Fruit fly (Drosophila melanogaster) whole organism, embryonic: ENCODE data around the gene Sulf1.

ENCODE experiments used
- CG10654 ChIP-seq: fragments of 200-800 bp; sonication (Bioruptor generic); optimal IDR thresholded peaks from 2 replicates; lab custom pipeline; 2016; ENCODE audit warnings: missing biosample characterization, missing genetic modification characterization
- CG11560 ChIP-seq: fragments of 200-800 bp; sonication (Bioruptor generic); IDR thresholded peaks from 3 replicates; pipeline ENCODE4 v1.3.6; 2022; ENCODE audit warnings: missing biosample characterization, missing genetic modification characterization
- CG12299 ChIP-seq: fragments of 200-800 bp; sonication (Bioruptor generic); optimal IDR thresholded peaks from 2 replicates; lab custom pipeline; 2018; ENCODE audit warnings: missing biosample characterization, mild to moderate bottlenecking, missing genetic modification characterization
- CG14710 ChIP-seq: fragments of 200-800 bp; sonication (Bioruptor generic); optimal IDR thresholded peaks from 3 replicates; lab custom pipeline; 2019; ENCODE audit warnings: missing biosample characterization, mild to moderate bottlenecking, missing genetic modification characterization, moderate library complexity
- CG1792 ChIP-seq: fragments of 200-800 bp; sonication (Bioruptor generic); optimal IDR thresholded peaks from 2 replicates; lab custom pipeline; 2016; ENCODE audit warnings: missing biosample characterization, missing genetic modification characterization
- CG18764 ChIP-seq: fragments of 200-800 bp; sonication (Bioruptor generic); optimal IDR thresholded peaks from 3 replicates; lab custom pipeline; 2016; ENCODE audit warnings: missing biosample characterization, missing genetic modification characterization
- CG2199 ChIP-seq: fragments of 200-800 bp; sonication (Bioruptor generic); IDR thresholded peaks from 3 replicates; pipeline ENCODE4 v1.3.6; 2022; ENCODE audit warnings: missing biosample characterization, missing genetic modification characterization
- CG3407 ChIP-seq: fragments of 200-800 bp; sonication (Bioruptor generic); optimal IDR thresholded peaks from 2 replicates; lab custom pipeline; 2018; ENCODE audit warnings: missing biosample characterization, mild to moderate bottlenecking, missing genetic modification characterization
- CG34422 ChIP-seq: fragments of 200-800 bp; sonication (Bioruptor generic); IDR thresholded peaks from 3 replicates; pipeline ENCODE4 v1.3.6; 2022; ENCODE audit warnings: missing biosample characterization, missing genetic modification characterization
- CG6175 ChIP-seq: fragments of 200-800 bp; sonication (Bioruptor generic); IDR thresholded peaks from 3 replicates; pipeline ENCODE4 v1.3.6; 2022; ENCODE audit warnings: missing biosample characterization, missing genetic modification characterization
- CG6765 ChIP-seq: fragments of 200-800 bp; sonication (Bioruptor generic); optimal IDR thresholded peaks from 3 replicates; lab custom pipeline; 2017; ENCODE audit warnings: missing biosample characterization, mild to moderate bottlenecking, missing genetic modification characterization
- CG6813 ChIP-seq: fragments of 200-800 bp; sonication (Bioruptor generic); optimal IDR thresholded peaks from 2 replicates; lab custom pipeline; 2017; ENCODE audit warnings: missing biosample characterization, missing genetic modification characterization, mild to moderate bottlenecking, moderate library complexity, missing genetic modification reagents
- CG8281 ChIP-seq: fragments of 200-800 bp; sonication (Bioruptor generic); optimal IDR thresholded peaks from 2 replicates; lab custom pipeline; 2018; ENCODE audit warnings: missing biosample characterization, mild to moderate bottlenecking, missing genetic modification characterization, moderate library complexity
- CG8924 ChIP-seq: fragments of 200-800 bp; optimal IDR thresholded peaks from 3 replicates; lab custom pipeline; 2019; ENCODE audit warnings: missing biosample characterization, mild to moderate bottlenecking, missing genetic modification characterization, moderate library complexity
- CTCF ChIP-seq: fragments of 200-800 bp; sonication (Bioruptor generic); optimal IDR thresholded peaks from 2 replicates; lab custom pipeline; 2017; ENCODE audit warnings: missing biosample characterization, mild to moderate bottlenecking, missing genetic modification characterization, moderate library complexity
- Dref ChIP-seq: fragments of 200-800 bp; sonication (Bioruptor generic); IDR thresholded peaks from 2 replicates; pipeline ENCODE4 v1.3.6; 2022; ENCODE audit warnings: missing biosample characterization, missing genetic modification characterization
- Eip74EF ChIP-seq, 2 experiments: fragments of 200-800 bp in 1 of 2; fragments of >200 bp in 1 of 2; sonication (Bioruptor generic) in 1 of 2; optimal IDR thresholded peaks; 2 replicates each; lab custom pipeline; 2017 to 2019; ENCODE audit warnings: missing biosample characterization in 2 of 2, missing genetic modification characterization in 2 of 2, mild to moderate bottlenecking in 1 of 2, moderate library complexity in 1 of 2
- GATAe ChIP-seq: fragments of 200-800 bp; sonication (Bioruptor generic); conservative IDR thresholded peaks from 2 replicates; pipeline ENCODE4 v1.3.6; 2022; ENCODE audit warnings: missing biosample characterization, missing genetic modification characterization
- Hmx ChIP-seq: fragments of 200-800 bp; sonication (Bioruptor generic); optimal IDR thresholded peaks from 2 replicates; lab custom pipeline; 2016; ENCODE audit warnings: missing biosample characterization, missing genetic modification characterization
- Hr3 ChIP-seq: fragments of 200-800 bp; sonication (Bioruptor generic); optimal IDR thresholded peaks from 3 replicates; lab custom pipeline; 2016; ENCODE audit warnings: missing biosample characterization, missing genetic modification characterization
- Kr ChIP-seq: fragments of 200-800 bp; sonication (Bioruptor generic); optimal IDR thresholded peaks from 2 replicates; lab custom pipeline; 2017; ENCODE audit warnings: missing biosample characterization, mild to moderate bottlenecking, missing genetic modification characterization
- Max ChIP-seq: fragments of 200-800 bp; sonication (Bioruptor generic); optimal IDR thresholded peaks from 2 replicates; lab custom pipeline; 2016; ENCODE audit warnings: missing biosample characterization, mild to moderate bottlenecking, missing genetic modification characterization
- Nf-YC ChIP-seq: fragments of 200-800 bp; optimal IDR thresholded peaks from 3 replicates; lab custom pipeline; 2019; ENCODE audit warnings: missing biosample characterization, mild to moderate bottlenecking, missing genetic modification characterization, moderate library complexity
- Rfx ChIP-seq: fragments of 200-800 bp; sonication (Bioruptor generic); IDR thresholded peaks from 2 replicates; pipeline ENCODE4 v1.3.6; 2022; ENCODE audit warnings: missing biosample characterization, missing genetic modification characterization
- Trl ChIP-seq, 3 experiments: fragments of >200 bp in 2 of 3; fragments of 200-800 bp in 1 of 3; sonication (Bioruptor generic) in 1 of 3; optimal IDR thresholded peaks; 2 replicates in 1 of 3; 3 replicates in 2 of 3; lab custom pipeline; 2016 to 2017; ENCODE audit warnings: missing biosample characterization in 1 of 3, missing genetic modification characterization in 1 of 3
- Xbp1 ChIP-seq: fragments of 200-800 bp; sonication (Bioruptor generic); optimal IDR thresholded peaks from 3 replicates; lab custom pipeline; 2016; ENCODE audit warnings: missing biosample characterization, mild to moderate bottlenecking, missing genetic modification characterization
- YL-1 ChIP-seq: fragments of 200-800 bp; sonication (Bioruptor generic); optimal IDR thresholded peaks from 3 replicates; lab custom pipeline; 2017; ENCODE audit warnings: missing biosample characterization, mild to moderate bottlenecking, missing genetic modification characterization
- ap ChIP-seq: fragments of 200-800 bp; sonication (Bioruptor generic); IDR thresholded peaks from 2 replicates; pipeline ENCODE4 v1.3.6; 2022; ENCODE audit warnings: missing biosample characterization, missing genetic modification characterization
- ase ChIP-seq: fragments of 200-800 bp; sonication (Bioruptor generic); IDR thresholded peaks from 3 replicates; pipeline ENCODE4 v1.3.6; 2022; ENCODE audit warnings: missing biosample characterization, missing genetic modification characterization
- bowl ChIP-seq: fragments of 200-800 bp; sonication (Bioruptor generic); IDR thresholded peaks from 2 replicates; pipeline ENCODE4 v1.3.6; 2022; ENCODE audit warnings: missing biosample characterization, missing genetic modification characterization
- chn ChIP-seq: fragments of 200-800 bp; sonication (Bioruptor generic); optimal IDR thresholded peaks from 2 replicates; lab custom pipeline; 2016; ENCODE audit warnings: missing biosample characterization, missing genetic modification characterization
- da ChIP-seq: fragments of 200-800 bp; sonication (Bioruptor generic); optimal IDR thresholded peaks from 2 replicates; lab custom pipeline; 2016; ENCODE audit warnings: missing biosample characterization, missing genetic modification characterization
- danr ChIP-seq: fragments of 200-800 bp; sonication (Bioruptor generic); IDR thresholded peaks from 2 replicates; pipeline ENCODE4 v1.3.6; 2022; ENCODE audit warnings: missing biosample characterization, missing genetic modification characterization
- dmrt11E ChIP-seq: fragments of 200-800 bp; sonication (Bioruptor generic); optimal IDR thresholded peaks from 3 replicates; lab custom pipeline; 2018; ENCODE audit warnings: missing biosample characterization, mild to moderate bottlenecking, missing genetic modification characterization, moderate library complexity
- dpn ChIP-seq, 2 experiments: fragments of 200-800 bp; sonication (Bioruptor generic); optimal IDR thresholded peaks; 3 replicates each; lab custom pipeline; 2016; ENCODE audit warnings: missing biosample characterization in 2 of 2, missing genetic modification characterization in 2 of 2
- dysf ChIP-seq: fragments of 200-800 bp; sonication (Bioruptor generic); IDR thresholded peaks from 3 replicates; pipeline ENCODE4 v1.3.6; 2022; ENCODE audit warnings: missing biosample characterization, missing genetic modification characterization
- emc ChIP-seq: fragments of 200-800 bp; sonication (Bioruptor generic); optimal IDR thresholded peaks from 2 replicates; lab custom pipeline; 2016; ENCODE audit warnings: missing biosample characterization, missing genetic modification characterization
- gro ChIP-seq: fragments of 200-800 bp; sonication (Bioruptor generic); optimal IDR thresholded peaks from 2 replicates; lab custom pipeline; 2016; ENCODE audit warnings: missing biosample characterization, missing genetic modification characterization
- hbn ChIP-seq: fragments of 200-800 bp; sonication (Bioruptor generic); IDR thresholded peaks from 2 replicates; pipeline ENCODE4 v1.3.6; 2022; ENCODE audit warnings: missing biosample characterization, missing genetic modification characterization; ENCODE audit not compliant: partially characterized antibody
- her ChIP-seq: fragments of 200-800 bp; sonication (Bioruptor generic); optimal IDR thresholded peaks from 2 replicates; lab custom pipeline; 2016; ENCODE audit warnings: missing biosample characterization, missing genetic modification characterization
- hth ChIP-seq: fragments of >200 bp; optimal IDR thresholded peaks from 2 replicates; lab custom pipeline; 2017; ENCODE audit warnings: inconsistent platforms
- nau ChIP-seq: fragments of 200-800 bp; sonication (Bioruptor generic); optimal IDR thresholded peaks from 3 replicates; lab custom pipeline; 2017; ENCODE audit warnings: missing biosample characterization, mild to moderate bottlenecking, missing genetic modification characterization, missing genetic modification reagents
- pita ChIP-seq: fragments of 200-800 bp; sonication (Bioruptor generic); optimal IDR thresholded peaks from 2 replicates; lab custom pipeline; 2017; ENCODE audit warnings: missing biosample characterization, mild to moderate bottlenecking, missing genetic modification characterization
- repo ChIP-seq: fragments of 200-800 bp; sonication (Bioruptor generic); optimal IDR thresholded peaks from 2 replicates; lab custom pipeline; 2016; ENCODE audit warnings: missing biosample characterization, missing genetic modification characterization
- schlank ChIP-seq: fragments of 200-800 bp; sonication (Bioruptor generic); optimal IDR thresholded peaks from 2 replicates; lab custom pipeline; 2018; ENCODE audit warnings: missing biosample characterization, mild to moderate bottlenecking, missing genetic modification characterization
- sisA ChIP-seq: fragments of 200-800 bp; sonication (Bioruptor generic); IDR thresholded peaks from 2 replicates; pipeline ENCODE4 v1.3.6; 2022; ENCODE audit warnings: missing biosample characterization, missing genetic modification characterization
- tgo ChIP-seq: fragments of 200-800 bp; sonication (Bioruptor generic); IDR thresholded peaks from 3 replicates; pipeline ENCODE4 v1.3.6; 2022; ENCODE audit warnings: missing biosample characterization, missing genetic modification characterization
- trem ChIP-seq: fragments of 200-800 bp; optimal IDR thresholded peaks from 3 replicates; lab custom pipeline; 2019; ENCODE audit warnings: missing biosample characterization, mild to moderate bottlenecking, missing genetic modification characterization, moderate library complexity
- tx ChIP-seq: fragments of 200-800 bp; sonication (Bioruptor generic); optimal IDR thresholded peaks from 2 replicates; lab custom pipeline; 2016; ENCODE audit warnings: missing biosample characterization, missing genetic modification characterization
- vnd ChIP-seq: fragments of 200-800 bp; sonication (Bioruptor generic); IDR thresholded peaks from 3 replicates; pipeline ENCODE4 v1.3.6; 2022; ENCODE audit warnings: missing biosample characterization, missing genetic modification characterization; ENCODE audit not compliant: partially characterized antibody
- wek ChIP-seq: fragments of 200-800 bp; sonication (Bioruptor generic); optimal IDR thresholded peaks from 3 replicates; lab custom pipeline; 2018; ENCODE audit warnings: missing biosample characterization, mild to moderate bottlenecking, missing genetic modification characterization, moderate library complexity
- zen ChIP-seq: fragments of 200-800 bp; sonication (Bioruptor generic); optimal IDR thresholded peaks from 3 replicates; lab custom pipeline; 2018; ENCODE audit warnings: missing biosample characterization, mild to moderate bottlenecking, missing genetic modification characterization, moderate library complexity

Gene Sulf1

dm6 chr3R:16349111-16349655 lies 9.8 kb upstream of the Sulf1 start, which contains the start of the genes CG14879 and Manf (continued):
- no peak for TF ChIP-seq danr (GFP tag; lab: Robert Waterston, UW)
- no peak for TF ChIP-seq hth (lab: Kevin White, UChicago)
- TF ChIP-seq CG8924: peak; percentile 0
- TF ChIP-seq Rfx: no peak; the same call in 1 of the 2 replicates
- peak; percentile 82 for TF ChIP-seq Xbp1 (GFP tag; lab: Kevin White, UChicago)
- no peak for TF ChIP-seq emc (GFP tag; lab: Kevin White, UChicago)
- TF ChIP-seq ap (GFP tag; lab: Robert Waterston, UW): no peak
- TF ChIP-seq CG1792: no peak
- TF ChIP-seq zen (tag; lab: Kevin White, UChicago): no peak
- no peak for TF ChIP-seq schlank (tag; lab: Kevin White, UChicago)
- no peak for TF ChIP-seq Eip74EF (GFP tag; optimal IDR thresholded peaks at IDR 0.05; lab: Kevin White, UChicago)
- TF ChIP-seq nau (GFP tag; lab: Kevin White, UChicago): peak; percentile 85
- no peak for TF ChIP-seq CG6175 (GFP tag; lab: Robert Waterston, UW)
- TF ChIP-seq sisA (GFP tag; lab: Robert Waterston, UW): no peak
- no peak for TF ChIP-seq tgo (GFP tag; lab: Robert Waterston, UW)
- TF ChIP-seq CG3407 (GFP tag; lab: Kevin White, UChicago): no peak
- TF ChIP-seq pita (GFP tag; lab: Kevin White, UChicago): no peak
- TF ChIP-seq CTCF (GFP tag; lab: Kevin White, UChicago): peak; percentile 38
- TF ChIP-seq Nf-YC (tag; lab: Kevin White, UChicago): peak; percentile 73
- no peak for TF ChIP-seq GATAe (GFP tag; lab: Robert Waterston, UW)
- TF ChIP-seq Max: no peak
- TF ChIP-seq CG6813 (GFP tag; lab: Kevin White, UChicago): no peak
- TF ChIP-seq CG18764 (GFP tag; lab: Kevin White, UChicago): no peak
- TF ChIP-seq Trl (optimal IDR thresholded peaks at IDR 0.05; lab: Kevin White, UChicago): peak in 1 of 2 experiments; percentile 1
- no peak for TF ChIP-seq Trl (GFP tag; optimal IDR thresholded peaks at IDR 0.05; lab: Kevin White, UChicago)
- TF ChIP-seq dpn (GFP tag; optimal IDR thresholded peaks at IDR 0.05; lab: Kevin White, UChicago): no peak
- no peak for TF ChIP-seq ase (GFP tag; lab: Robert Waterston, UW)
- no peak for TF ChIP-seq vnd (GFP tag; lab: Robert Waterston, UW)
- no peak for TF ChIP-seq chn (GFP tag; lab: Kevin White, UChicago)
- no peak for TF ChIP-seq repo (GFP tag; lab: Kevin White, UChicago)
- no peak for TF ChIP-seq dmrt11E (tag; lab: Kevin White, UChicago)
- no peak for TF ChIP-seq CG10654 (GFP tag; lab: Kevin White, UChicago)
- peak; percentile 87 for TF ChIP-seq Dref (GFP tag; lab: Robert Waterston, UW)
- no peak for TF ChIP-seq tx (GFP tag; lab: Kevin White, UChicago)
- no peak for TF ChIP-seq CG8281 (tag; lab: Kevin White, UChicago)
- TF ChIP-seq CG14710 (tag; lab: Kevin White, UChicago): peak; percentile 16
- TF ChIP-seq dysf (GFP tag; lab: Robert Waterston, UW): no peak
- TF ChIP-seq YL-1 (GFP tag; lab: Kevin White, UChicago): peak; percentile 72
- TF ChIP-seq Hr3: no peak
- TF ChIP-seq CG34422 (GFP tag; lab: Robert Waterston, UW): no peak
- no peak for TF ChIP-seq Kr (GFP tag; lab: Kevin White, UChicago)
- TF ChIP-seq her (GFP tag; lab: Kevin White, UChicago): no peak
- no peak for TF ChIP-seq CG11560 (tag; lab: Robert Waterston, UW)
- TF ChIP-seq CG6765 (GFP tag; lab: Kevin White, UChicago): no peak
- TF ChIP-seq Hmx (GFP tag; lab: Kevin White, UChicago): no peak
- no peak for TF ChIP-seq CG12299 (tag; lab: Kevin White, UChicago)
- no peak for TF ChIP-seq wek (GFP tag; lab: Kevin White, UChicago)
- TF ChIP-seq bowl (GFP tag; lab: Robert Waterston, UW): no peak
- no peak for TF ChIP-seq CG2199 (GFP tag; lab: Robert Waterston, UW)
- TF ChIP-seq da (GFP tag; lab: Kevin White, UChicago): no peak
- TF ChIP-seq gro (GFP tag; lab: Kevin White, UChicago): no peak
- TF ChIP-seq trem (tag; lab: Kevin White, UChicago): peak; percentile 62
- TF ChIP-seq hbn (GFP tag; lab: Robert Waterston, UW): peak; percentile 43
